Fruit fly (Drosophila melanogaster) whole organism, pupa: ENCODE results near the gene Edem1.

Experiments
- CG10348 ChIP-seq: fragments of 200-800 bp; sonication (Bioruptor generic); IDR thresholded peaks from 2 replicates; pipeline ENCODE4 v1.3.6; 2022; ENCODE audit warnings: missing biosample characterization, missing genetic modification characterization
- CG12605 ChIP-seq: fragments of 200-800 bp; sonication (Bioruptor generic); IDR thresholded peaks from 2 replicates; pipeline ENCODE4 v1.3.6; 2022; ENCODE audit warnings: missing biosample characterization, missing genetic modification characterization
- CG15710 ChIP-seq: fragments of 200-800 bp; sonication (Bioruptor generic); optimal IDR thresholded peaks from 2 replicates; lab custom pipeline; 2018; ENCODE audit warnings: missing biosample characterization, mild to moderate bottlenecking, missing genetic modification characterization, moderate library complexity
- CG17806 ChIP-seq: fragments of 200-800 bp; sonication (Bioruptor generic); optimal IDR thresholded peaks from 2 replicates; lab custom pipeline; 2018; ENCODE audit warnings: missing biosample characterization, mild to moderate bottlenecking, missing genetic modification characterization, moderate library complexity
- CG32121 ChIP-seq: fragments of 200-800 bp; sonication (Bioruptor generic); IDR thresholded peaks from 2 replicates; pipeline ENCODE4 v1.3.6; 2022; ENCODE audit warnings: missing biosample characterization, missing genetic modification characterization
- CG4496 ChIP-seq: fragments of 200-800 bp; sonication (Bioruptor generic); IDR thresholded peaks from 3 replicates; pipeline ENCODE4 v1.3.6; 2022; ENCODE audit warnings: missing biosample characterization, missing genetic modification characterization
- CG8301 ChIP-seq: fragments of 200-800 bp; sonication (Bioruptor generic); optimal IDR thresholded peaks from 2 replicates; lab custom pipeline; 2018; ENCODE audit warnings: missing biosample characterization, mild to moderate bottlenecking, missing genetic modification characterization
- EcR ChIP-seq: fragments of 200-800 bp; sonication (Bioruptor generic); optimal IDR thresholded peaks from 3 replicates; lab custom pipeline; 2019; ENCODE audit warnings: missing biosample characterization, missing genetic modification characterization, mild to moderate bottlenecking, moderate library complexity, missing genetic modification reagents
- Ets98B ChIP-seq: fragments of 200-800 bp; sonication (Bioruptor generic); IDR thresholded peaks from 2 replicates; pipeline ENCODE4 v1.3.6; 2022; ENCODE audit warnings: missing biosample characterization, missing genetic modification characterization
- Pif1A ChIP-seq: fragments of 200-800 bp; sonication (Bioruptor generic); optimal IDR thresholded peaks from 3 replicates; lab custom pipeline; 2016; ENCODE audit warnings: missing biosample characterization, missing genetic modification characterization
- gl ChIP-seq: fragments of 200-800 bp; sonication (Bioruptor generic); optimal IDR thresholded peaks from 2 replicates; lab custom pipeline; 2018; ENCODE audit warnings: missing biosample characterization, mild to moderate bottlenecking, missing genetic modification characterization

The Edem1 gene

DNA sequence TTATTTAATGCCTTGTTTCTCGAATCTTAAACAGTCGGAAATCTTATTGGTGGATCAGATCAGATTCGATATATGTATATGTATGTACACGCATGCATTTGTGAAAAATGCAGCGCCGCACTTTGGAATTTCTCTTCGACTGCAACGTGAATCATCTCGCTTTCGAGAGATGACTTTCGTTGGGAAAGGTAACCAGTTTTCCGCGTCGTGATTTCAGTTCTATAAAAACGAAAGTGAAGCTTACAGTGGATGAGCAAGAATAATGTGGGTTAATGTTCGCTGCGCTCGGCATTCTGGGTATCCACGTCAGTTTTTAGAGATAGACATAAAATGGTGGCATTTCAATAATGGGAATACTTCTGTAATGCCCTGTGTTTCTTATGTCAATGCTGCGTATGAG, 52.0 kb downstream of the Edem1 start:
- TF ChIP-seq CG4496, result no peak
- peak; percentile 27 for TF ChIP-seq CG8301
- TF ChIP-seq CG12605 (GFP tag; lab: Robert Waterston, UW), result no peak
- TF ChIP-seq EcR (GFP tag; lab: Kevin White, UChicago), result peak; percentile 14

DNA sequence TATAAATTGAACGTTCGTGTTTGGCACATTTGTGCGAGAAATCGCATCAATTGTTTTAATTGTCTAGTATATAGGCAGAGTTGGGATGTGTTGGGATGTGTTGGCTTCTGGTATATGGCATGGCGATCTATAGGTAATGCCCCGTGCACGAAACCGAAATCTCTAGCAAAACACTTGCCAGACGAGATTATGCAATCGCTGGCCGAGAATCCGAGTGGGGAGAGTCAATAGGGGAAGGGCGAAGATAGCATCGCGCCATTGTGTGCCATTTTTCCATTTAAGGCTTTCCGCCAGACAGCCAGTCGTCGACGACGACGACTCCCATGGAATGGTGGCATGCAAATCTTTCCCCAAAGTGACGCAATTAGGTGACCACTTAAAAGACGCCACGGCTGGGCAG, 53.8 kb downstream of the Edem1 start:
- TF ChIP-seq Ets98B (GFP tag; lab: Robert Waterston, UW) (no peak), CG4496 (no peak), CG32121 (GFP tag; lab: Robert Waterston, UW) (no peak), CG12605 (GFP tag; lab: Robert Waterston, UW) (no peak), CG17806 (tag; lab: Kevin White, UChicago) (no peak), Pif1A (GFP tag; lab: Kevin White, UChicago) (no peak), gl (tag; lab: Kevin White, UChicago) (no peak)

DNA sequence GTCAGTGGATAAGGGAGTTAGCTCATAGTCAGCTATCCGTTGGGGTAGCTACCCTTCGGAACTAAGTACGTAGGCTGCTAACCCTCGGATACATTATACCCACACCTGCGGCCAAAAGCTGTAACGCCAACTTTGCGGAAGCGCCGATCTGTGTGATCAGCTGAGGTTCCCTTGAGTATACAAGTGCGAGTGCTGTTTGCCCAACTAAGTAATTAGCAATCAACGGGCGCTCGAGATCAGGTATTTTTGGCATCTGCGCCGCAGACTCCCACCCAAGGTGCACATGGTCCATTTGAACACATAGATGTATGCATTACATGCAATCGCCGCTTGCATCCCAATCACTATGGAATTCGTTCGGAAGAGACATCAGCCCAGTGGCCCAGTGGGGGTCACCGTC, 54.6 kb downstream of the Edem1 start:
- TF ChIP-seq CG17806 (tag; lab: Kevin White, UChicago) (no peak), CG10348 (GFP tag; lab: Robert Waterston, UW) (no peak), CG15710 (tag; lab: Kevin White, UChicago) (no peak), Ets98B (GFP tag; lab: Robert Waterston, UW) (no peak)
- TF ChIP-seq, all 21 proteins: peak for 0
